Fruit fly (Drosophila melanogaster) whole organism, embryonic: ENCODE data around the gene Art4.

ENCODE experiments used
- BEAF-32 ChIP-seq: fragments of 200-800 bp; sonication (Bioruptor generic); optimal IDR thresholded peaks from 3 replicates; lab custom pipeline; 2017; ENCODE audit warnings: missing biosample characterization, missing genetic modification characterization, mild to moderate bottlenecking, moderate library complexity, missing genetic modification reagents
- CG10274 ChIP-seq: fragments of 200-800 bp; sonication (Bioruptor generic); optimal IDR thresholded peaks from 3 replicates; lab custom pipeline; 2017; ENCODE audit warnings: missing biosample characterization, mild to moderate bottlenecking, missing genetic modification characterization
- CG10321 ChIP-seq: fragments of 200-800 bp; sonication (Bioruptor generic); IDR thresholded peaks from 2 replicates; pipeline ENCODE4 v1.3.6; 2022; ENCODE audit warnings: missing biosample characterization, missing genetic modification characterization
- CG11398 ChIP-seq: fragments of 200-800 bp; sonication (Bioruptor generic); optimal IDR thresholded peaks from 2 replicates; lab custom pipeline; 2016; ENCODE audit warnings: missing biosample characterization, missing genetic modification characterization
- CG14710 ChIP-seq: fragments of 200-800 bp; sonication (Bioruptor generic); optimal IDR thresholded peaks from 3 replicates; lab custom pipeline; 2019; ENCODE audit warnings: missing biosample characterization, mild to moderate bottlenecking, missing genetic modification characterization, moderate library complexity
- CG15073 ChIP-seq: fragments of 200-800 bp; sonication (Bioruptor generic); optimal IDR thresholded peaks from 2 replicates; lab custom pipeline; 2016; ENCODE audit warnings: missing biosample characterization, missing genetic modification characterization
- CG15514 ChIP-seq: fragments of 200-800 bp; sonication (Bioruptor generic); optimal IDR thresholded peaks from 3 replicates; lab custom pipeline; 2017; ENCODE audit warnings: missing biosample characterization, missing genetic modification characterization, mild to moderate bottlenecking, moderate library complexity, missing genetic modification reagents
- CG15601 ChIP-seq: fragments of 200-800 bp; sonication (Bioruptor generic); optimal IDR thresholded peaks from 3 replicates; lab custom pipeline; 2019; ENCODE audit warnings: missing biosample characterization, mild to moderate bottlenecking, missing genetic modification characterization, moderate library complexity
- CG15696 ChIP-seq: fragments of 200-800 bp; sonication (Bioruptor generic); optimal IDR thresholded peaks from 2 replicates; lab custom pipeline; 2019; ENCODE audit warnings: missing biosample characterization, mild to moderate bottlenecking, missing genetic modification characterization, moderate library complexity
- CG16815 ChIP-seq: fragments of 200-800 bp; sonication (Bioruptor generic); optimal IDR thresholded peaks from 3 replicates; lab custom pipeline; 2017; ENCODE audit warnings: missing biosample characterization, mild to moderate bottlenecking, missing genetic modification characterization
- CG18262 ChIP-seq: fragments of 200-800 bp; optimal IDR thresholded peaks from 3 replicates; lab custom pipeline; 2019; ENCODE audit warnings: missing biosample characterization, mild to moderate bottlenecking, missing genetic modification characterization, moderate library complexity
- CG3065 ChIP-seq: fragments of 200-800 bp; sonication (Bioruptor generic); optimal IDR thresholded peaks from 2 replicates; lab custom pipeline; 2016; ENCODE audit warnings: missing biosample characterization, missing genetic modification characterization
- CG31224 ChIP-seq: fragments of 200-800 bp; sonication (Bioruptor generic); IDR thresholded peaks from 2 replicates; pipeline ENCODE4 v1.3.6; 2022; ENCODE audit warnings: missing biosample characterization, missing genetic modification characterization
- CG34224 ChIP-seq: fragments of 200-800 bp; sonication (Bioruptor generic); IDR thresholded peaks from 3 replicates; pipeline ENCODE4 v1.3.6; 2022; ENCODE audit warnings: missing biosample characterization, missing genetic modification characterization; ENCODE audit not compliant: partially characterized antibody
- CG3726 ChIP-seq: fragments of 200-800 bp; sonication (Bioruptor generic); IDR thresholded peaks from 3 replicates; pipeline ENCODE4, ENCODE4 v1.3.6; 2022; ENCODE audit warnings: missing biosample characterization, missing genetic modification characterization
- CG4282 ChIP-seq: fragments of 200-800 bp; sonication (Bioruptor generic); optimal IDR thresholded peaks from 2 replicates; lab custom pipeline; 2016; ENCODE audit warnings: missing biosample characterization, missing genetic modification characterization
- CG4707 ChIP-seq: fragments of 200-800 bp; sonication (Bioruptor generic); optimal IDR thresholded peaks from 2 replicates; lab custom pipeline; 2018; ENCODE audit warnings: missing biosample characterization, mild to moderate bottlenecking, missing genetic modification characterization, moderate library complexity
- CG5953 ChIP-seq: fragments of 200-800 bp; sonication (Bioruptor generic); IDR thresholded peaks from 2 replicates; pipeline ENCODE4 v1.3.6; 2022; ENCODE audit warnings: missing biosample characterization, missing genetic modification characterization
- CG7745 ChIP-seq: fragments of 200-800 bp; sonication (Bioruptor generic); optimal IDR thresholded peaks from 2 replicates; lab custom pipeline; 2018; ENCODE audit warnings: missing biosample characterization, mild to moderate bottlenecking, missing genetic modification characterization, moderate library complexity
- CG7839 ChIP-seq: fragments of 200-800 bp; sonication (Bioruptor generic); optimal IDR thresholded peaks from 3 replicates; lab custom pipeline; 2018; ENCODE audit warnings: missing biosample characterization, mild to moderate bottlenecking, missing genetic modification characterization, moderate library complexity
- CG9609 ChIP-seq: fragments of 200-800 bp; sonication (Bioruptor generic); optimal IDR thresholded peaks from 3 replicates; lab custom pipeline; 2016; ENCODE audit warnings: missing biosample characterization, missing genetic modification characterization
- ERR ChIP-seq: fragments of 200-800 bp; sonication (Bioruptor generic); optimal IDR thresholded peaks from 2 replicates; lab custom pipeline; 2016; ENCODE audit warnings: missing biosample characterization, missing genetic modification characterization
- Ets65A ChIP-seq: fragments of 200-800 bp; sonication (Bioruptor generic); peaks from one replicate; lab custom pipeline; 2016; ENCODE audit warnings: missing biosample characterization, missing genetic modification characterization
- Fer1 ChIP-seq: fragments of 200-800 bp; sonication (Bioruptor generic); optimal IDR thresholded peaks from 2 replicates; lab custom pipeline; 2017; ENCODE audit warnings: missing biosample characterization, mild to moderate bottlenecking, missing genetic modification characterization
- MBD-R2 ChIP-seq: fragments of 200-800 bp; sonication (Bioruptor generic); IDR thresholded peaks from 2 replicates; pipeline ENCODE4 v1.3.6; 2022; ENCODE audit warnings: missing biosample characterization, missing genetic modification characterization
- MESR4 ChIP-seq: fragments of 200-800 bp; sonication (Bioruptor generic); optimal IDR thresholded peaks from 2 replicates; lab custom pipeline; 2018; ENCODE audit warnings: missing biosample characterization, mild to moderate bottlenecking, missing genetic modification characterization, moderate library complexity
- PHDP ChIP-seq: fragments of 200-800 bp; sonication (Bioruptor generic); optimal IDR thresholded peaks from 3 replicates; lab custom pipeline; 2018; ENCODE audit warnings: missing biosample characterization, mild to moderate bottlenecking, missing genetic modification characterization, moderate library complexity
- Poxn ChIP-seq: fragments of 200-800 bp; sonication (Bioruptor generic); IDR thresholded peaks from 2 replicates; pipeline ENCODE4 v1.3.6; 2022; ENCODE audit warnings: missing biosample characterization, missing genetic modification characterization
- Sry-δ ChIP-seq: fragments of 200-800 bp; sonication (Bioruptor generic); optimal IDR thresholded peaks from 2 replicates; lab custom pipeline; 2016; ENCODE audit warnings: missing biosample characterization, missing genetic modification characterization
- bsh ChIP-seq, 2 experiments: fragments of 200-800 bp; sonication (Bioruptor generic); optimal IDR thresholded peaks; 2 replicates each; lab custom pipeline; 2017 to 2018; ENCODE audit warnings: mild to moderate bottlenecking in 2 of 2, missing biosample characterization in 2 of 2, missing genetic modification characterization in 2 of 2, moderate library complexity in 1 of 2
- chm ChIP-seq: fragments of 200-800 bp; sonication (Bioruptor generic); IDR thresholded peaks from 2 replicates; pipeline ENCODE4 v1.3.6; 2022; ENCODE audit warnings: missing biosample characterization, missing genetic modification characterization
- dimm ChIP-seq: fragments of 200-800 bp; sonication (Bioruptor generic); IDR thresholded peaks from 2 replicates; pipeline ENCODE4 v1.3.6; 2022; ENCODE audit warnings: missing biosample characterization, missing genetic modification characterization
- disco-r ChIP-seq: fragments of 200-800 bp; sonication (Bioruptor generic); optimal IDR thresholded peaks from 2 replicates; lab custom pipeline; 2016; ENCODE audit warnings: missing biosample characterization, missing genetic modification characterization
- fd102C ChIP-seq: fragments of 200-800 bp; sonication (Bioruptor generic); optimal IDR thresholded peaks from 2 replicates; lab custom pipeline; 2018; ENCODE audit warnings: missing biosample characterization, mild to moderate bottlenecking, missing genetic modification characterization, moderate library complexity
- gcm ChIP-seq: fragments of 200-800 bp; sonication (Bioruptor generic); optimal IDR thresholded peaks from 2 replicates; lab custom pipeline; 2019; ENCODE audit warnings: missing biosample characterization, mild to moderate bottlenecking, missing genetic modification characterization, moderate library complexity
- gt ChIP-seq: fragments of 200-800 bp; sonication (Bioruptor generic); IDR thresholded peaks from 2 replicates; pipeline ENCODE4 v1.3.6; 2022; ENCODE audit warnings: missing biosample characterization, missing genetic modification characterization
- hkb ChIP-seq, 2 experiments: fragments of 200-800 bp in 1 of 2; fragments of >200 bp in 1 of 2; sonication (Bioruptor generic) in 1 of 2; IDR thresholded peaks in 1 of 2; optimal IDR thresholded peaks in 1 of 2; 2 replicates each; pipeline versions ENCODE4 v1.3.6 to Lab custom; 2017 to 2022; ENCODE audit warnings: missing biosample characterization in 1 of 2, missing genetic modification characterization in 1 of 2
- hth ChIP-seq: fragments of >200 bp; optimal IDR thresholded peaks from 2 replicates; lab custom pipeline; 2017; ENCODE audit warnings: inconsistent platforms
- ken ChIP-seq: fragments of 200-800 bp; sonication (Bioruptor generic); IDR thresholded peaks from 3 replicates; pipeline ENCODE4 v1.3.6; 2022; ENCODE audit warnings: missing biosample characterization, missing genetic modification characterization
- lov ChIP-seq, 2 experiments: fragments of 200-800 bp in 1 of 2; fragments of >200 bp in 1 of 2; sonication (Bioruptor generic) in 1 of 2; IDR thresholded peaks in 1 of 2; optimal IDR thresholded peaks in 1 of 2; 2 replicates in 1 of 2; 3 replicates in 1 of 2; pipeline versions ENCODE4 v1.3.6 to Lab custom; 2017 to 2022; ENCODE audit warnings: missing biosample characterization in 1 of 2, missing genetic modification characterization in 1 of 2
- mirr ChIP-seq: fragments of 200-800 bp; sonication (Bioruptor generic); optimal IDR thresholded peaks from 3 replicates; lab custom pipeline; 2018; ENCODE audit warnings: missing biosample characterization, mild to moderate bottlenecking, missing genetic modification characterization
- mld ChIP-seq: fragments of 200-800 bp; sonication (Bioruptor generic); IDR thresholded peaks from 3 replicates; pipeline ENCODE4 v1.3.6; 2022; ENCODE audit warnings: missing biosample characterization, missing genetic modification characterization; ENCODE audit not compliant: partially characterized antibody
- onecut ChIP-seq: fragments of 200-800 bp; sonication (Bioruptor generic); IDR thresholded peaks from 2 replicates; pipeline ENCODE4 v1.3.6; 2022; ENCODE audit warnings: missing biosample characterization, missing genetic modification characterization
- pros ChIP-seq: fragments of 200-800 bp; sonication (Bioruptor generic); optimal IDR thresholded peaks from 3 replicates; lab custom pipeline; 2019; ENCODE audit warnings: missing biosample characterization, mild to moderate bottlenecking, missing genetic modification characterization, moderate library complexity
- row ChIP-seq: fragments of 200-800 bp; sonication (Bioruptor generic); IDR thresholded peaks from 3 replicates; pipeline ENCODE4 v1.3.6; 2022; ENCODE audit warnings: missing biosample characterization, missing genetic modification characterization
- scrt ChIP-seq: fragments of 200-800 bp; sonication (Bioruptor generic); optimal IDR thresholded peaks from 2 replicates; lab custom pipeline; 2018; ENCODE audit warnings: missing biosample characterization, mild to moderate bottlenecking, missing genetic modification characterization, moderate library complexity
- sqz ChIP-seq: fragments of 200-800 bp; sonication (Bioruptor generic); optimal IDR thresholded peaks from 3 replicates; lab custom pipeline; 2018; ENCODE audit warnings: missing biosample characterization, mild to moderate bottlenecking, missing genetic modification characterization
- tx ChIP-seq: fragments of 200-800 bp; sonication (Bioruptor generic); optimal IDR thresholded peaks from 2 replicates; lab custom pipeline; 2016; ENCODE audit warnings: missing biosample characterization, missing genetic modification characterization
- zen2 ChIP-seq: fragments of 200-800 bp; sonication (Bioruptor generic); IDR thresholded peaks from 3 replicates; pipeline ENCODE4 v1.3.6; 2022; ENCODE audit warnings: missing biosample characterization, missing genetic modification characterization; ENCODE audit not compliant: partially characterized antibody

Art4 gene

DNA sequence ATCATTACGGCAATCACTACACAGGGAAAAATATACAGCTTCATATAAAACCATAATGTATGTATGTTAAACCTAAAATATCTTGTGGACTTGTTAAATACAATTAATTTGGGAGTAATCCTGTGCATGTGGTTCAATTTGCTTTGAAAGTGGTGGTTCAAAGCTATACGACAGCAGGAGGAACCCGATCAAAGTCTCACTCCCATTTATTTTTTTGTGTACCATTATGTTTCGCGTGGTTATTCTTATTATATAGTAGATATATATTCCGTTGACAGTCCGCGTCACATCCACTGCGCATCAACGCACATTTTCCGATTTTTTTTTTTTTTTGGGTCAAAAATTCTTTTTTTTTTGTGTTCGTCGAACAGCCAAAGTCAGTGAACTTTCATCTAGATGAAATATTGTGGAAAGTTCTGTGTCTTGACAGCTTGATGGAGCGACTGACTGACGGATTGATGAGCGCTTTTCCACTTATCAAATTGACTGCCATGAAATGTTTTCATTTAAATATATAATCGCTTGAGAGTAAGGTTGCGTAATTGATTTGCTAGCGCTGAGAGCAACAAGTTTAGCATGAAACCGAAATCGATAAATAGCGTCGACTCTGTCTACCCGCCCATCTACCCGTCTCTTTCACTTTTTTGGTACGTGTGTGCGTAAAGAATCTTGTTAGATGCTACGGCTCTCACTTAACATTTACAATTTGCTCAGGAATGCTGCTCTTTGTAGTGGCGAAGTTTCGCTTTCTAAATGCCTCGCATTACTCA lies 47.3 kb upstream of the Art4 start:
- no peak for TF ChIP-seq mirr (GFP tag; lab: Kevin White, UChicago)
- no peak for TF ChIP-seq gt (GFP tag; lab: Robert Waterston, UW)
- no peak for TF ChIP-seq CG7745 (tag; lab: Kevin White, UChicago)
- peak; percentile 53 for TF ChIP-seq scrt (GFP tag; lab: Kevin White, UChicago)
- TF ChIP-seq CG16815, result no peak
- no peak for TF ChIP-seq CG10274
- TF ChIP-seq CG14710 (tag; lab: Kevin White, UChicago), result no peak
- no peak for TF ChIP-seq zen2 (GFP tag; lab: Robert Waterston, UW)
- TF ChIP-seq CG3726 (GFP tag; lab: Robert Waterston, UW), result no peak
- TF ChIP-seq CG11398 (GFP tag; lab: Kevin White, UChicago), result no peak
- no peak for TF ChIP-seq CG4707 (GFP tag; lab: Kevin White, UChicago)
- no peak for TF ChIP-seq gcm (GFP tag; lab: Kevin White, UChicago)
- TF ChIP-seq CG15514 (GFP tag; lab: Kevin White, UChicago), result no peak
- TF ChIP-seq onecut, result peak; percentile 90
- TF ChIP-seq CG7839, result peak; percentile 24
- no peak for TF ChIP-seq BEAF-32 (GFP tag; lab: Kevin White, UChicago)
- TF ChIP-seq mld, result no peak
- no peak for TF ChIP-seq hth (lab: Kevin White, UChicago)
- TF ChIP-seq MESR4 (GFP tag; lab: Kevin White, UChicago), result no peak
- peak; percentile 80 for TF ChIP-seq Ets65A (GFP tag; lab: Kevin White, UChicago)
- no peak for TF ChIP-seq CG34224 (GFP tag; lab: Robert Waterston, UW)
- TF ChIP-seq CG18262 (tag; lab: Kevin White, UChicago), result peak; percentile 31
- no peak for TF ChIP-seq CG3065 (GFP tag; lab: Kevin White, UChicago)
- no peak for TF ChIP-seq CG15696 (tag; lab: Kevin White, UChicago)
- TF ChIP-seq hkb (optimal IDR thresholded peaks at IDR 0.05; lab: Kevin White, UChicago), result no peak
- no peak for TF ChIP-seq hkb (GFP tag; IDR thresholded peaks at IDR 0.05; lab: Robert Waterston, UW)
- no peak for TF ChIP-seq Sry-δ (GFP tag; lab: Kevin White, UChicago)
- TF ChIP-seq CG15073 (GFP tag; lab: Kevin White, UChicago), result no peak
- TF ChIP-seq Poxn, result no peak
- TF ChIP-seq pros (GFP tag; lab: Kevin White, UChicago), result no peak
- TF ChIP-seq CG5953, result no peak
- no peak for TF ChIP-seq chm
- TF ChIP-seq tx (GFP tag; lab: Kevin White, UChicago), result no peak
- no peak for TF ChIP-seq lov (optimal IDR thresholded peaks at IDR 0.05; lab: Kevin White, UChicago)
- TF ChIP-seq lov (GFP tag; IDR thresholded peaks at IDR 0.05; lab: Robert Waterston, UW), result no peak
- no peak; the same call in 2 of the 3 replicates for TF ChIP-seq row (GFP tag; lab: Robert Waterston, UW)
- TF ChIP-seq CG9609 (GFP tag; lab: Kevin White, UChicago), result no peak
- TF ChIP-seq ken, result no peak
- TF ChIP-seq MBD-R2 (GFP tag; lab: Robert Waterston, UW), result no peak
- peak; percentile 16 for TF ChIP-seq PHDP (tag; lab: Kevin White, UChicago)
- peak in 1 of 2 experiments; percentile 17 for TF ChIP-seq bsh (GFP tag; optimal IDR thresholded peaks at IDR 0.05; lab: Kevin White, UChicago)
- TF ChIP-seq sqz (GFP tag; lab: Kevin White, UChicago), result no peak
- TF ChIP-seq CG10321 (GFP tag; lab: Robert Waterston, UW), result no peak
- no peak for TF ChIP-seq Fer1 (GFP tag; lab: Kevin White, UChicago)
- no peak for TF ChIP-seq ERR (GFP tag; lab: Kevin White, UChicago)
- TF ChIP-seq dimm (GFP tag; lab: Robert Waterston, UW), result no peak
- no peak for TF ChIP-seq CG31224 (GFP tag; lab: Robert Waterston, UW)
- no peak for TF ChIP-seq fd102C
- TF ChIP-seq CG4282 (GFP tag; lab: Kevin White, UChicago), result no peak
- peak; percentile 1 for TF ChIP-seq CG15601 (tag; lab: Kevin White, UChicago)
- TF ChIP-seq disco-r, result no peak
